Fruit fly (Drosophila melanogaster): ENCODE results near the gene yem.
A peak's percentile ranks its signal among the peaks of the same experiment; 100 is the strongest.

yem gene

dm6 chr3R:29151621-29152092, 29.0 kb upstream of the yem start, which contains the start of gene eIF2D (continued):
- TF ChIP-seq CG17328 (GFP tag; IDR thresholded peaks at IDR 0.05) (peak; percentile 54; the same call in 1 of the 2 replicates), Sry-β (GFP tag; optimal IDR thresholded peaks at IDR 0.05) (peak; percentile 95), CG11093 (GFP tag; IDR thresholded peaks at IDR 0.05) (no peak), zen2 (GFP tag; IDR thresholded peaks at IDR 0.05; ENCODE audit: partially characterized antibody) (no peak), CG8924 (tag; optimal IDR thresholded peaks at IDR 0.05) (peak; percentile 67), tap (tag; optimal IDR thresholded peaks at IDR 0.05) (no peak), CG30403 (GFP tag; optimal IDR thresholded peaks at IDR 0.05) (peak; percentile 67), CG32772 (GFP tag; IDR thresholded peaks at IDR 0.05) (no peak), jumu (GFP tag; optimal IDR thresholded peaks at IDR 0.05) (peak; percentile 28), CG34224 (GFP tag; IDR thresholded peaks at IDR 0.05; ENCODE audit: partially characterized antibody) (no peak), Sry-δ (GFP tag; optimal IDR thresholded peaks at IDR 0.05) (peak; percentile 24), CoRest (tag; optimal IDR thresholded peaks at IDR 0.05) (peak; percentile 67), Nf-YA (GFP tag; IDR thresholded peaks at IDR 0.05) (no peak), dm (GFP tag; optimal IDR thresholded peaks at IDR 0.05) (peak; percentile 33), sima (GFP tag; optimal IDR thresholded peaks at IDR 0.05) (no peak), al (GFP tag; IDR thresholded peaks at IDR 0.05) (peak; percentile 18; the same call in 1 of the 2 replicates), Doc2 (GFP tag; IDR thresholded peaks at IDR 0.05) (no peak), pho (GFP tag; optimal IDR thresholded peaks at IDR 0.05) (peak; percentile 24), CG10979 (tag; optimal IDR thresholded peaks at IDR 0.05) (peak; percentile 66), crp (GFP tag; optimal IDR thresholded peaks at IDR 0.05) (peak in 1 of 2 experiments; percentile 57), gce (GFP tag; IDR thresholded peaks at IDR 0.05) (0 out of 3 replicates have a peak, but pooled peaks have one; percentile 9), CG12104 (GFP tag; optimal IDR thresholded peaks at IDR 0.05) (peak; percentile 65), CG4328 (GFP tag; optimal IDR thresholded peaks at IDR 0.05) (peak; percentile 27), CG2116 (GFP tag; optimal IDR thresholded peaks at IDR 0.05) (peak; percentile 40), her (GFP tag; optimal IDR thresholded peaks at IDR 0.05) (no peak), CG8089 (GFP tag; optimal IDR thresholded peaks at IDR 0.05) (no peak), Usf (GFP tag; optimal IDR thresholded peaks at IDR 0.05) (no peak), CG32767 (GFP tag; IDR thresholded peaks at IDR 0.05) (peak; percentile 17; the same call in 1 of the 2 replicates), CG31388 (GFP tag; optimal IDR thresholded peaks at IDR 0.05) (no peak), ac (GFP tag; optimal IDR thresholded peaks at IDR 0.05) (peak; percentile 24), CG12769 (tag; optimal IDR thresholded peaks at IDR 0.05) (peak; percentile 36), CG8388 (GFP tag; optimal IDR thresholded peaks at IDR 0.05) (peak; percentile 45), CG2889 (GFP tag; IDR thresholded peaks at IDR 0.05) (no peak), CG13624 (GFP tag; optimal IDR thresholded peaks at IDR 0.05) (peak; percentile 51), BtbVII (GFP tag; optimal IDR thresholded peaks at IDR 0.05) (peak; percentile 53), Jarid2 (GFP tag; optimal IDR thresholded peaks at IDR 0.05) (no peak), nerfin-1 (tag; optimal IDR thresholded peaks at IDR 0.05) (peak; percentile 64), CG6813 (GFP tag; optimal IDR thresholded peaks at IDR 0.05) (peak; percentile 59), oc (tag; optimal IDR thresholded peaks at IDR 0.05) (no peak), Lpt (GFP tag; optimal IDR thresholded peaks at IDR 0.05) (no peak), gsb-n (tag; optimal IDR thresholded peaks at IDR 0.05) (no peak), unc-4 (GFP tag; IDR thresholded peaks at IDR 0.05; ENCODE audit: partially characterized antibody) (no peak), CG12391 (tag; optimal IDR thresholded peaks at IDR 0.05) (peak; percentile 71), CG10431 (GFP tag; optimal IDR thresholded peaks at IDR 0.05) (no peak), CG4424 (GFP tag; optimal IDR thresholded peaks at IDR 0.05) (peak; percentile 66), p53 (GFP tag; optimal IDR thresholded peaks at IDR 0.05) (no peak), Side (GFP tag; optimal IDR thresholded peaks at IDR 0.05) (peak; percentile 9), hb (GFP tag; IDR thresholded peaks at IDR 0.05; ENCODE audit: partially characterized antibody) (no peak), Dp (GFP tag; optimal IDR thresholded peaks at IDR 0.05) (peak; percentile 1), pros (GFP tag; optimal IDR thresholded peaks at IDR 0.05) (peak; percentile 90)

Data from whole organism, embryonic.